Fruit fly (Drosophila melanogaster) whole organism, embryonic: Measurements from ENCODE around the gene CG33664.

Experiments
- Adf1 ChIP-seq: fragments of 200-800 bp; sonication (Bioruptor generic); IDR thresholded peaks from 2 replicates; pipeline ENCODE4 v1.3.6; 2022; ENCODE audit warnings: missing biosample characterization, missing genetic modification characterization
- Awh ChIP-seq: fragments of 200-800 bp; sonication (Bioruptor generic); IDR thresholded peaks from 2 replicates; pipeline ENCODE4, ENCODE4 v1.3.6; 2022; ENCODE audit warnings: missing biosample characterization, missing genetic modification characterization
- BEAF-32 ChIP-seq: fragments of 200-800 bp; sonication (Bioruptor generic); optimal IDR thresholded peaks from 3 replicates; lab custom pipeline; 2017; ENCODE audit warnings: missing biosample characterization, missing genetic modification characterization, mild to moderate bottlenecking, moderate library complexity, missing genetic modification reagents
- Blimp-1 ChIP-seq: fragments of 200-800 bp; sonication (Bioruptor generic); optimal IDR thresholded peaks from 3 replicates; lab custom pipeline; 2018; ENCODE audit warnings: missing biosample characterization, missing genetic modification characterization, mild to moderate bottlenecking, moderate library complexity, missing genetic modification reagents
- C15 ChIP-seq: fragments of 200-800 bp; sonication (Bioruptor generic); IDR thresholded peaks from 3 replicates; pipeline ENCODE4 v1.3.6; 2022; ENCODE audit warnings: missing biosample characterization, missing genetic modification characterization
- CG10366 ChIP-seq: fragments of 200-800 bp; sonication (Bioruptor generic); IDR thresholded peaks from 2 replicates; pipeline ENCODE4 v1.3.6; 2022; ENCODE audit warnings: missing biosample characterization, missing genetic modification characterization
- CG14667 ChIP-seq: fragments of 200-800 bp; sonication (Bioruptor generic); IDR thresholded peaks from 2 replicates; pipeline ENCODE4 v1.3.6; 2022; ENCODE audit warnings: missing biosample characterization, missing genetic modification characterization
- CG15073 ChIP-seq: fragments of 200-800 bp; sonication (Bioruptor generic); optimal IDR thresholded peaks from 2 replicates; lab custom pipeline; 2016; ENCODE audit warnings: missing biosample characterization, missing genetic modification characterization
- CG15479 ChIP-seq: fragments of 200-800 bp; sonication (Bioruptor generic); optimal IDR thresholded peaks from 3 replicates; lab custom pipeline; 2019; ENCODE audit warnings: missing biosample characterization, mild to moderate bottlenecking, missing genetic modification characterization, moderate library complexity
- CG18262 ChIP-seq: fragments of 200-800 bp; optimal IDR thresholded peaks from 3 replicates; lab custom pipeline; 2019; ENCODE audit warnings: missing biosample characterization, mild to moderate bottlenecking, missing genetic modification characterization, moderate library complexity
- CG3163 ChIP-seq: fragments of 200-800 bp; sonication (Bioruptor generic); optimal IDR thresholded peaks from 3 replicates; lab custom pipeline; 2016; ENCODE audit warnings: missing biosample characterization, missing genetic modification characterization
- CG33213 ChIP-seq: fragments of 200-800 bp; sonication (Bioruptor generic); optimal IDR thresholded peaks from 3 replicates; lab custom pipeline; 2016; ENCODE audit warnings: missing biosample characterization, missing genetic modification characterization
- CG5180 ChIP-seq: fragments of 200-800 bp; sonication (Bioruptor generic); optimal IDR thresholded peaks from 3 replicates; lab custom pipeline; 2017; ENCODE audit warnings: missing biosample characterization, missing genetic modification characterization, mild to moderate bottlenecking, moderate library complexity, missing genetic modification reagents
- CG6654 ChIP-seq: fragments of 200-800 bp; sonication (Bioruptor generic); optimal IDR thresholded peaks from 2 replicates; lab custom pipeline; 2017; ENCODE audit warnings: missing biosample characterization, mild to moderate bottlenecking, missing genetic modification characterization
- CG9797 ChIP-seq: fragments of 200-800 bp; sonication (Bioruptor generic); optimal IDR thresholded peaks from 3 replicates; lab custom pipeline; 2018; ENCODE audit warnings: missing biosample characterization, mild to moderate bottlenecking, missing genetic modification characterization
- CG9817 ChIP-seq: fragments of 200-800 bp; sonication (Bioruptor generic); optimal IDR thresholded peaks from 2 replicates; lab custom pipeline; 2018; ENCODE audit warnings: missing biosample characterization, mild to moderate bottlenecking, missing genetic modification characterization, moderate library complexity
- Dbx ChIP-seq: fragments of 200-800 bp; sonication (Bioruptor generic); IDR thresholded peaks from 3 replicates; pipeline ENCODE4 v1.3.6; 2022; ENCODE audit warnings: missing biosample characterization, missing genetic modification characterization
- Dip2 ChIP-seq: fragments of 200-800 bp; sonication (Bioruptor generic); IDR thresholded peaks from 2 replicates; pipeline ENCODE4 v1.3.6; 2022; ENCODE audit warnings: missing biosample characterization, missing genetic modification characterization
- Drgx ChIP-seq: fragments of 200-800 bp; sonication (Bioruptor generic); IDR thresholded peaks from 2 replicates; pipeline ENCODE4 v1.3.6; 2022; ENCODE audit warnings: missing biosample characterization, missing genetic modification characterization
- Fer2 ChIP-seq: fragments of 200-800 bp; sonication (Bioruptor generic); optimal IDR thresholded peaks from 2 replicates; lab custom pipeline; 2018; ENCODE audit warnings: missing biosample characterization, mild to moderate bottlenecking, missing genetic modification characterization, moderate library complexity
- HmgZ ChIP-seq: fragments of 200-800 bp; sonication (Bioruptor generic); optimal IDR thresholded peaks from 2 replicates; lab custom pipeline; 2018; ENCODE audit warnings: missing biosample characterization, mild to moderate bottlenecking, missing genetic modification characterization
- Hmx ChIP-seq: fragments of 200-800 bp; sonication (Bioruptor generic); optimal IDR thresholded peaks from 2 replicates; lab custom pipeline; 2016; ENCODE audit warnings: missing biosample characterization, missing genetic modification characterization
- Oli ChIP-seq: fragments of 200-800 bp; sonication (Bioruptor generic); optimal IDR thresholded peaks from 2 replicates; lab custom pipeline; 2018; ENCODE audit warnings: missing biosample characterization, mild to moderate bottlenecking, missing genetic modification characterization, moderate library complexity
- PHDP ChIP-seq: fragments of 200-800 bp; sonication (Bioruptor generic); optimal IDR thresholded peaks from 3 replicates; lab custom pipeline; 2018; ENCODE audit warnings: missing biosample characterization, mild to moderate bottlenecking, missing genetic modification characterization, moderate library complexity
- Pdp1 ChIP-seq, 2 experiments: fragments of 200-800 bp; sonication (Bioruptor generic); optimal IDR thresholded peaks; 3 replicates each; lab custom pipeline; 2016; ENCODE audit warnings: missing biosample characterization in 2 of 2, missing genetic modification characterization in 2 of 2, mild to moderate bottlenecking in 1 of 2, moderate library complexity in 1 of 2
- Six4 ChIP-seq: fragments of 200-800 bp; sonication (Bioruptor generic); optimal IDR thresholded peaks from 2 replicates; lab custom pipeline; 2016; ENCODE audit warnings: missing biosample characterization, missing genetic modification characterization
- Sox100B ChIP-seq: fragments of 200-800 bp; sonication (Bioruptor generic); optimal IDR thresholded peaks from 3 replicates; lab custom pipeline; 2018; ENCODE audit warnings: missing biosample characterization, mild to moderate bottlenecking, missing genetic modification characterization
- Sox102F ChIP-seq: fragments of 200-800 bp; sonication (Bioruptor generic); optimal IDR thresholded peaks from 2 replicates; lab custom pipeline; 2018; ENCODE audit warnings: missing biosample characterization, mild to moderate bottlenecking, missing genetic modification characterization, moderate library complexity
- Trl ChIP-seq, 3 experiments: fragments of >200 bp in 2 of 3; fragments of 200-800 bp in 1 of 3; sonication (Bioruptor generic) in 1 of 3; optimal IDR thresholded peaks; 2 replicates in 1 of 3; 3 replicates in 2 of 3; lab custom pipeline; 2016 to 2017; ENCODE audit warnings: missing biosample characterization in 1 of 3, missing genetic modification characterization in 1 of 3
- abd-A ChIP-seq: fragments of 200-800 bp; sonication (Bioruptor generic); optimal IDR thresholded peaks from 3 replicates; lab custom pipeline; 2019; ENCODE audit warnings: missing biosample characterization, mild to moderate bottlenecking, missing genetic modification characterization, moderate library complexity
- al ChIP-seq: fragments of 200-800 bp; sonication (Bioruptor generic); IDR thresholded peaks from 2 replicates; pipeline ENCODE4 v1.3.6; 2022; ENCODE audit warnings: missing biosample characterization, missing genetic modification characterization
- amos ChIP-seq: fragments of 200-800 bp; sonication (Bioruptor generic); IDR thresholded peaks from 2 replicates; pipeline ENCODE4 v1.3.6; 2022; ENCODE audit warnings: missing biosample characterization, missing genetic modification characterization; ENCODE audit not compliant: partially characterized antibody
- ap ChIP-seq: fragments of 200-800 bp; sonication (Bioruptor generic); IDR thresholded peaks from 2 replicates; pipeline ENCODE4 v1.3.6; 2022; ENCODE audit warnings: missing biosample characterization, missing genetic modification characterization
- br ChIP-seq: fragments of >200 bp; optimal IDR thresholded peaks from 2 replicates; lab custom pipeline; 2017
- dan ChIP-seq: fragments of 200-800 bp; sonication (Bioruptor generic); IDR thresholded peaks from 2 replicates; pipeline ENCODE4 v1.3.6; 2022; ENCODE audit warnings: missing biosample characterization, missing genetic modification characterization
- fd102C ChIP-seq: fragments of 200-800 bp; sonication (Bioruptor generic); optimal IDR thresholded peaks from 2 replicates; lab custom pipeline; 2018; ENCODE audit warnings: missing biosample characterization, mild to moderate bottlenecking, missing genetic modification characterization, moderate library complexity
- grau ChIP-seq: fragments of 200-800 bp; optimal IDR thresholded peaks from 3 replicates; lab custom pipeline; 2019; ENCODE audit warnings: missing biosample characterization, mild to moderate bottlenecking, missing genetic modification characterization, moderate library complexity
- her ChIP-seq: fragments of 200-800 bp; sonication (Bioruptor generic); optimal IDR thresholded peaks from 2 replicates; lab custom pipeline; 2016; ENCODE audit warnings: missing biosample characterization, missing genetic modification characterization
- mirr ChIP-seq: fragments of 200-800 bp; sonication (Bioruptor generic); optimal IDR thresholded peaks from 3 replicates; lab custom pipeline; 2018; ENCODE audit warnings: missing biosample characterization, mild to moderate bottlenecking, missing genetic modification characterization
- oc ChIP-seq: fragments of 200-800 bp; sonication (Bioruptor generic); optimal IDR thresholded peaks from 2 replicates; lab custom pipeline; 2018; ENCODE audit warnings: missing biosample characterization, mild to moderate bottlenecking, missing genetic modification characterization, moderate library complexity
- pros ChIP-seq: fragments of 200-800 bp; sonication (Bioruptor generic); optimal IDR thresholded peaks from 3 replicates; lab custom pipeline; 2019; ENCODE audit warnings: missing biosample characterization, mild to moderate bottlenecking, missing genetic modification characterization, moderate library complexity
- sisA ChIP-seq: fragments of 200-800 bp; sonication (Bioruptor generic); IDR thresholded peaks from 2 replicates; pipeline ENCODE4 v1.3.6; 2022; ENCODE audit warnings: missing biosample characterization, missing genetic modification characterization
- so ChIP-seq: fragments of 200-800 bp; sonication (Bioruptor generic); IDR thresholded peaks from 3 replicates; pipeline ENCODE4 v1.3.6; 2022; ENCODE audit warnings: missing biosample characterization, missing genetic modification characterization
- sr ChIP-seq: fragments of 200-800 bp; sonication (Bioruptor generic); IDR thresholded peaks from 3 replicates; pipeline ENCODE4 v1.3.6; 2022; ENCODE audit warnings: missing biosample characterization, missing genetic modification characterization
- tx ChIP-seq: fragments of 200-800 bp; sonication (Bioruptor generic); optimal IDR thresholded peaks from 2 replicates; lab custom pipeline; 2016; ENCODE audit warnings: missing biosample characterization, missing genetic modification characterization
- vvl ChIP-seq: fragments of 200-800 bp; sonication (Bioruptor generic); IDR thresholded peaks from 2 replicates; pipeline ENCODE4 v1.3.6; 2022; ENCODE audit warnings: missing biosample characterization, missing genetic modification characterization

CG33664 gene

dm6 chrX:6353613-6353986 lies 30.4 kb upstream of the CG33664 start (continued):
- no peak for TF ChIP-seq CG15073
- no peak for TF ChIP-seq CG33213
- peak; percentile 42; the same call in 1 of the 2 replicates for TF ChIP-seq CG14667 (GFP tag; lab: Robert Waterston, UW)
- 0 out of 3 replicates have a peak, but pooled peaks have one; percentile 22 for TF ChIP-seq C15 (GFP tag; lab: Robert Waterston, UW)
- peak; percentile 82 for TF ChIP-seq Six4 (GFP tag; lab: Kevin White, UChicago)
- TF ChIP-seq tx, result no peak
- peak; percentile 79 for TF ChIP-seq CG5180
- TF ChIP-seq BEAF-32 (GFP tag; lab: Kevin White, UChicago), result no peak
- no peak for TF ChIP-seq pros (GFP tag; lab: Kevin White, UChicago)
- TF ChIP-seq mirr, result no peak
- peak; percentile 65 for TF ChIP-seq al (GFP tag; lab: Robert Waterston, UW)
- TF ChIP-seq fd102C (GFP tag; lab: Kevin White, UChicago), result no peak
- no peak for TF ChIP-seq her (GFP tag; lab: Kevin White, UChicago)
- peak; percentile 53; the same call in 1 of the 2 replicates for TF ChIP-seq Awh (GFP tag; lab: Robert Waterston, UW)
- TF ChIP-seq Fer2 (tag; lab: Kevin White, UChicago), result peak; percentile 75
- TF ChIP-seq CG6654 (GFP tag; lab: Kevin White, UChicago), result peak; percentile 59
- no peak for TF ChIP-seq amos
- peak; percentile 71 for TF ChIP-seq CG10366 (GFP tag; lab: Robert Waterston, UW)
- TF ChIP-seq Dbx, result peak; percentile 84
- TF ChIP-seq Sox102F (GFP tag; lab: Kevin White, UChicago), result peak; percentile 89
- TF ChIP-seq grau, result peak; percentile 90
- 0 out of 3 replicates have a peak, but pooled peaks have one; percentile 8 for TF ChIP-seq sr (GFP tag; lab: Robert Waterston, UW)
- TF ChIP-seq ap (GFP tag; lab: Robert Waterston, UW), result peak; percentile 69
- peak; percentile 84 for TF ChIP-seq CG9817 (tag; lab: Kevin White, UChicago)
- no peak for TF ChIP-seq br (lab: Kevin White, UChicago)
- peak; percentile 83 for TF ChIP-seq oc (tag; lab: Kevin White, UChicago)
- TF ChIP-seq HmgZ, result peak; percentile 81
- no peak for TF ChIP-seq CG9797 (GFP tag; lab: Kevin White, UChicago)
- no peak for TF ChIP-seq dan
- TF ChIP-seq Oli, result peak; percentile 90
- TF ChIP-seq Drgx (GFP tag; lab: Robert Waterston, UW), result peak; percentile 63
- no peak for TF ChIP-seq Dip2 (GFP tag; lab: Robert Waterston, UW)

DNA sequence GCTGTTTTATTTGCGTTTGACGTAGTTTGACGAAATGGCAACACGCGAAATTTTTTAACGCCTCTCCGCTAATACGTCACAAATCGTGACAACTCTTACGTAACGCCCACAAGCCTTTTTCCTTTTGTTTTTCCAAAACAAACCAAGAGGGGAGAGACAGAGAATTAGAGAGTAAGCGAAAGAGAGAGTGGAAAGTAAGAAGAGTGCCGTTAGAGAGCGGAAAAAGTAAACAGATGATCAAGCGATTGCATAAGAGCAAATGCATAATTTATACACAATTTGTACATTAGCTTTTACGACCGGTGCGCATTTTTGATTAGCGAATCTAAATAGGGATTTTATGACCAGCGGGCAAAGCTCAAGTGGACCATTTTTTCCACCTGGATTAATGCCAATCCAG lies 29.9 kb upstream of the CG33664 start:
- TF ChIP-seq abd-A (no peak), Hmx (no peak), so (GFP tag; lab: Robert Waterston, UW) (no peak), Pdp1 (GFP tag; optimal IDR thresholded peaks at IDR 0.05; lab: Kevin White, UChicago) (peak in 1 of 2 experiments; percentile 96), Trl (optimal IDR thresholded peaks at IDR 0.05; lab: Kevin White, UChicago) (peak; percentile 49 to 65), Trl (GFP tag; optimal IDR thresholded peaks at IDR 0.05; lab: Kevin White, UChicago) (no peak), vvl (GFP tag; lab: Robert Waterston, UW) (peak; percentile 32; the same call in 1 of the 2 replicates), Blimp-1 (GFP tag; lab: Kevin White, UChicago) (peak; percentile 35), CG3163 (GFP tag; lab: Kevin White, UChicago) (peak; percentile 11), Sox100B (GFP tag; lab: Kevin White, UChicago) (no peak), sisA (GFP tag; lab: Robert Waterston, UW) (no peak), PHDP (tag; lab: Kevin White, UChicago) (no peak), CG15479 (GFP tag; lab: Kevin White, UChicago) (peak; percentile 11), Adf1 (GFP tag; lab: Robert Waterston, UW) (no peak), CG18262 (tag; lab: Kevin White, UChicago) (no peak)
- TF ChIP-seq, all 482 proteins: peak for 6
